Fruit fly (Drosophila melanogaster): ENCODE results near the gene Sfp24C1.
A peak's percentile ranks its signal among the peaks of the same experiment; 100 is the strongest.

Gene Sfp24C1

dm6 chr2L:3655698-3656105 is 44.8 kb upstream of the Sfp24C1 start (continued):
- TF ChIP-seq tx (GFP tag; optimal IDR thresholded peaks at IDR 0.05) (peak; percentile 98), lmd (GFP tag; IDR thresholded peaks at IDR 0.05) (peak; percentile 98), CG3838 (GFP tag; optimal IDR thresholded peaks at IDR 0.05) (peak; percentile 88), dati (GFP tag; IDR thresholded peaks at IDR 0.05) (peak; percentile 93), pita (GFP tag; optimal IDR thresholded peaks at IDR 0.05) (no peak), Myb (GFP tag; optimal IDR thresholded peaks at IDR 0.05) (peak; percentile 91), chif (GFP tag; optimal IDR thresholded peaks at IDR 0.05) (peak; percentile 97 to 98), mld (GFP tag; IDR thresholded peaks at IDR 0.05; ENCODE audit: partially characterized antibody) (no peak), CG17359 (tag; optimal IDR thresholded peaks at IDR 0.05) (peak; percentile 99), CG1233 (GFP tag; optimal IDR thresholded peaks at IDR 0.05) (peak; percentile 98), Hr51 (GFP tag; optimal IDR thresholded peaks at IDR 0.05) (peak; percentile 96 to 98), Ada2b (GFP tag; IDR thresholded peaks at IDR 0.05) (peak; percentile 98), CG12155 (GFP tag; optimal IDR thresholded peaks at IDR 0.05) (peak; percentile 98), CG33557 (GFP tag; optimal IDR thresholded peaks at IDR 0.05) (peak; percentile 97), z (GFP tag; IDR thresholded peaks at IDR 0.05) (peak; percentile 65), CG17612 (GFP tag; IDR thresholded peaks at IDR 0.05) (peak; percentile 93), salm (tag; optimal IDR thresholded peaks at IDR 0.05) (peak; percentile 98), grau (tag; optimal IDR thresholded peaks at IDR 0.05) (peak; percentile 100), fru (optimal IDR thresholded peaks at IDR 0.05) (no peak), CG11695 (GFP tag; IDR thresholded peaks at IDR 0.05) (peak; percentile 99), Deaf1 (tag; optimal IDR thresholded peaks at IDR 0.05) (peak; percentile 87), Fer1 (GFP tag; optimal IDR thresholded peaks at IDR 0.05) (peak; percentile 99), gfzf (GFP tag; optimal IDR thresholded peaks at IDR 0.05) (peak; percentile 22), CG30431 (GFP tag; optimal IDR thresholded peaks at IDR 0.05) (peak; percentile 97), her (GFP tag; optimal IDR thresholded peaks at IDR 0.05) (peak; percentile 97), ttk (GFP tag; IDR thresholded peaks at IDR 0.05) (peak; percentile 97), CG11247 (GFP tag; IDR thresholded peaks at IDR 0.05) (peak; percentile 96), ftz-f1 (GFP tag; optimal IDR thresholded peaks at IDR 0.05) (peak; percentile 79), CG12769 (tag; optimal IDR thresholded peaks at IDR 0.05) (peak; percentile 99), emc (GFP tag; optimal IDR thresholded peaks at IDR 0.05) (peak; percentile 94), Scr (GFP tag; IDR thresholded peaks at IDR 0.05; ENCODE audit: partially characterized antibody) (no peak), D (optimal IDR thresholded peaks at IDR 0.05) (no peak), D (GFP tag; optimal IDR thresholded peaks at IDR 0.05) (peak; percentile 98), CG5245 (GFP tag; optimal IDR thresholded peaks at IDR 0.05) (peak; percentile 98), CG11093 (GFP tag; IDR thresholded peaks at IDR 0.05) (peak; percentile 96), Hmx (GFP tag; optimal IDR thresholded peaks at IDR 0.05) (peak; percentile 95), CG14441 (GFP tag; IDR thresholded peaks at IDR 0.05) (peak; percentile 97), Hr3 (GFP tag; optimal IDR thresholded peaks at IDR 0.05) (peak; percentile 95), E2f1 (GFP tag; IDR thresholded peaks at IDR 0.05) (peak; percentile 98), CG8359 (GFP tag; optimal IDR thresholded peaks at IDR 0.05; ENCODE audit: borderline replicate concordance) (peak; percentile 95), HmgD (GFP tag; optimal IDR thresholded peaks at IDR 0.05) (peak; percentile 97), CG17829 (tag; optimal IDR thresholded peaks at IDR 0.05) (peak; percentile 99), unc-4 (GFP tag; IDR thresholded peaks at IDR 0.05; ENCODE audit: partially characterized antibody) (peak; percentile 31; the same call in 1 of the 2 replicates), ab (GFP tag; optimal IDR thresholded peaks at IDR 0.05) (peak; percentile 94), Hsf (GFP tag; optimal IDR thresholded peaks at IDR 0.05) (peak; percentile 98), CG13123 (GFP tag; optimal IDR thresholded peaks at IDR 0.05) (peak; percentile 94), ro (GFP tag; IDR thresholded peaks at IDR 0.05) (peak; percentile 93), zfh1 (GFP tag; IDR thresholded peaks at IDR 0.05) (peak; percentile 98), Lpt (GFP tag; optimal IDR thresholded peaks at IDR 0.05) (no peak), fd102C (GFP tag; optimal IDR thresholded peaks at IDR 0.05) (peak; percentile 69), CG4404 (GFP tag; IDR thresholded peaks at IDR 0.05) (peak; percentile 95), ems (GFP tag; optimal IDR thresholded peaks at IDR 0.05) (peak; percentile 98)
